Fruit fly (Drosophila melanogaster) whole organism, embryonic: Measurements from ENCODE around the gene CG9616.

Experiments
- ATbp ChIP-seq: fragments of 200-800 bp; sonication (Bioruptor generic); optimal IDR thresholded peaks from 2 replicates; lab custom pipeline; 2017; ENCODE audit warnings: missing biosample characterization, mild to moderate bottlenecking, missing genetic modification characterization, missing genetic modification reagents
- Asciz ChIP-seq: fragments of 200-800 bp; sonication (Bioruptor generic); optimal IDR thresholded peaks from 2 replicates; lab custom pipeline; 2017; ENCODE audit warnings: missing biosample characterization, mild to moderate bottlenecking, missing genetic modification characterization, missing genetic modification reagents
- Bgb ChIP-seq: fragments of 200-800 bp; sonication (Bioruptor generic); IDR thresholded peaks from 2 replicates; pipeline ENCODE4 v1.3.6; 2022; ENCODE audit warnings: missing biosample characterization, missing genetic modification characterization; ENCODE audit not compliant: partially characterized antibody
- CG1024 ChIP-seq: fragments of 200-800 bp; sonication (Bioruptor generic); IDR thresholded peaks from 2 replicates; pipeline ENCODE4 v1.3.6; 2022; ENCODE audit warnings: missing biosample characterization, missing genetic modification characterization
- CG10267 ChIP-seq: fragments of 200-800 bp; sonication (Bioruptor generic); optimal IDR thresholded peaks from 2 replicates; lab custom pipeline; 2018; ENCODE audit warnings: missing biosample characterization, mild to moderate bottlenecking, missing genetic modification characterization, moderate library complexity
- CG10462 ChIP-seq: fragments of 200-800 bp; sonication (Bioruptor generic); optimal IDR thresholded peaks from 2 replicates; lab custom pipeline; 2016; ENCODE audit warnings: missing biosample characterization, missing genetic modification characterization
- CG11085 ChIP-seq: fragments of 200-800 bp; sonication (Bioruptor generic); IDR thresholded peaks from 2 replicates; pipeline ENCODE4 v1.3.6; 2022; ENCODE audit warnings: missing biosample characterization, missing genetic modification characterization
- CG12071 ChIP-seq: fragments of 200-800 bp; sonication (Bioruptor generic); optimal IDR thresholded peaks from 3 replicates; lab custom pipeline; 2018; ENCODE audit warnings: missing biosample characterization, mild to moderate bottlenecking, missing genetic modification characterization
- CG12219 ChIP-seq: fragments of 200-800 bp; sonication (Bioruptor generic); optimal IDR thresholded peaks from 3 replicates; lab custom pipeline; 2018; ENCODE audit warnings: missing biosample characterization, mild to moderate bottlenecking, missing genetic modification characterization
- CG14667 ChIP-seq: fragments of 200-800 bp; sonication (Bioruptor generic); IDR thresholded peaks from 2 replicates; pipeline ENCODE4 v1.3.6; 2022; ENCODE audit warnings: missing biosample characterization, missing genetic modification characterization
- CG14710 ChIP-seq: fragments of 200-800 bp; sonication (Bioruptor generic); optimal IDR thresholded peaks from 3 replicates; lab custom pipeline; 2019; ENCODE audit warnings: missing biosample characterization, mild to moderate bottlenecking, missing genetic modification characterization, moderate library complexity
- CG15601 ChIP-seq: fragments of 200-800 bp; sonication (Bioruptor generic); optimal IDR thresholded peaks from 3 replicates; lab custom pipeline; 2019; ENCODE audit warnings: missing biosample characterization, mild to moderate bottlenecking, missing genetic modification characterization, moderate library complexity
- CG16863 ChIP-seq: fragments of 200-800 bp; sonication (Bioruptor generic); optimal IDR thresholded peaks from 3 replicates; lab custom pipeline; 2016; ENCODE audit warnings: missing biosample characterization, missing genetic modification characterization
- CG17568 ChIP-seq: fragments of 200-800 bp; sonication (Bioruptor generic); optimal IDR thresholded peaks from 2 replicates; lab custom pipeline; 2018; ENCODE audit warnings: missing biosample characterization, mild to moderate bottlenecking, missing genetic modification characterization, moderate library complexity
- CG31365 ChIP-seq: fragments of 200-800 bp; sonication (Bioruptor generic); optimal IDR thresholded peaks from 2 replicates; lab custom pipeline; 2018; ENCODE audit warnings: missing biosample characterization, mild to moderate bottlenecking, missing genetic modification characterization
- CG34224 ChIP-seq: fragments of 200-800 bp; sonication (Bioruptor generic); IDR thresholded peaks from 3 replicates; pipeline ENCODE4 v1.3.6; 2022; ENCODE audit warnings: missing biosample characterization, missing genetic modification characterization; ENCODE audit not compliant: partially characterized antibody
- CG34376 ChIP-seq: fragments of 200-800 bp; sonication (Bioruptor generic); optimal IDR thresholded peaks from 2 replicates; lab custom pipeline; 2018; ENCODE audit warnings: missing biosample characterization, mild to moderate bottlenecking, missing genetic modification characterization
- CG3838 ChIP-seq: fragments of 200-800 bp; sonication (Bioruptor generic); optimal IDR thresholded peaks from 3 replicates; lab custom pipeline; 2016; ENCODE audit warnings: missing biosample characterization, missing genetic modification characterization
- CG43689 ChIP-seq: fragments of 200-800 bp; sonication (Bioruptor generic); IDR thresholded peaks from 2 replicates; pipeline ENCODE4 v1.3.6; 2022; ENCODE audit warnings: missing biosample characterization, missing genetic modification characterization
- CG8388 ChIP-seq: fragments of 200-800 bp; sonication (Bioruptor generic); optimal IDR thresholded peaks from 2 replicates; lab custom pipeline; 2019; ENCODE audit warnings: missing biosample characterization, mild to moderate bottlenecking, missing genetic modification characterization, moderate library complexity
- Chrac-16 ChIP-seq: fragments of 200-800 bp; sonication (Bioruptor generic); optimal IDR thresholded peaks from 3 replicates; lab custom pipeline; 2016; ENCODE audit warnings: missing biosample characterization, missing genetic modification characterization
- Dad ChIP-seq: fragments of 200-800 bp; sonication (Bioruptor generic); optimal IDR thresholded peaks from 3 replicates; lab custom pipeline; 2016; ENCODE audit warnings: missing biosample characterization, missing genetic modification characterization
- Dip3 ChIP-seq: fragments of 200-800 bp; sonication (Bioruptor generic); optimal IDR thresholded peaks from 3 replicates; lab custom pipeline; 2016; ENCODE audit warnings: missing biosample characterization, missing genetic modification characterization
- Doc2 ChIP-seq: fragments of 200-800 bp; sonication (Bioruptor generic); IDR thresholded peaks from 2 replicates; pipeline ENCODE4 v1.3.6; 2022; ENCODE audit warnings: missing biosample characterization, missing genetic modification characterization
- H2.0 ChIP-seq: fragments of 200-800 bp; sonication (Bioruptor generic); IDR thresholded peaks from 2 replicates; pipeline ENCODE4 v1.3.6; 2022; ENCODE audit warnings: missing biosample characterization, missing genetic modification characterization
- Hand ChIP-seq: fragments of 200-800 bp; sonication (Bioruptor generic); optimal IDR thresholded peaks from 2 replicates; lab custom pipeline; 2017; ENCODE audit warnings: mild to moderate bottlenecking, missing biosample characterization, missing genetic modification reagents, missing genetic modification characterization
- Hr51 ChIP-seq, 2 experiments: fragments of 200-800 bp; sonication (Bioruptor generic); optimal IDR thresholded peaks; 2 replicates in 1 of 2; 3 replicates in 1 of 2; lab custom pipeline; 2016 to 2018; ENCODE audit warnings: missing biosample characterization in 2 of 2, missing genetic modification characterization in 2 of 2, mild to moderate bottlenecking in 1 of 2, moderate library complexity in 1 of 2
- NK7.1 ChIP-seq: fragments of 200-800 bp; sonication (Bioruptor generic); optimal IDR thresholded peaks from 3 replicates; lab custom pipeline; 2016; ENCODE audit warnings: missing biosample characterization, missing genetic modification characterization
- Neu2 ChIP-seq: fragments of 200-800 bp; sonication (Bioruptor generic); optimal IDR thresholded peaks from 3 replicates; lab custom pipeline; 2016; ENCODE audit warnings: missing biosample characterization, missing genetic modification characterization, borderline replicate concordance
- Oli ChIP-seq: fragments of 200-800 bp; sonication (Bioruptor generic); optimal IDR thresholded peaks from 2 replicates; lab custom pipeline; 2018; ENCODE audit warnings: missing biosample characterization, mild to moderate bottlenecking, missing genetic modification characterization, moderate library complexity
- Sox102F ChIP-seq: fragments of 200-800 bp; sonication (Bioruptor generic); optimal IDR thresholded peaks from 2 replicates; lab custom pipeline; 2018; ENCODE audit warnings: missing biosample characterization, mild to moderate bottlenecking, missing genetic modification characterization, moderate library complexity
- Vsx1 ChIP-seq: fragments of 200-800 bp; sonication (Bioruptor generic); optimal IDR thresholded peaks from 2 replicates; lab custom pipeline; 2017; ENCODE audit warnings: missing biosample characterization, mild to moderate bottlenecking, missing genetic modification characterization, missing genetic modification reagents
- bowl ChIP-seq: fragments of 200-800 bp; sonication (Bioruptor generic); IDR thresholded peaks from 2 replicates; pipeline ENCODE4 v1.3.6; 2022; ENCODE audit warnings: missing biosample characterization, missing genetic modification characterization
- cg ChIP-seq: fragments of 200-800 bp; sonication (Bioruptor generic); optimal IDR thresholded peaks from 3 replicates; lab custom pipeline; 2019; ENCODE audit warnings: missing biosample characterization, mild to moderate bottlenecking, missing genetic modification characterization, moderate library complexity
- chif ChIP-seq, 2 experiments: fragments of 200-800 bp; sonication (Bioruptor generic); optimal IDR thresholded peaks; 3 replicates each; lab custom pipeline; 2016; ENCODE audit warnings: missing biosample characterization in 2 of 2, missing genetic modification characterization in 2 of 2
- ci ChIP-seq: fragments of 200-800 bp; sonication (Bioruptor generic); IDR thresholded peaks from 3 replicates; pipeline ENCODE4 v1.3.6; 2022; ENCODE audit warnings: missing biosample characterization, missing genetic modification characterization
- corto ChIP-seq: fragments of 200-800 bp; sonication (Bioruptor generic); optimal IDR thresholded peaks from 2 replicates; lab custom pipeline; 2016; ENCODE audit warnings: missing biosample characterization, mild to moderate bottlenecking, missing genetic modification characterization, moderate library complexity
- dan ChIP-seq: fragments of 200-800 bp; sonication (Bioruptor generic); IDR thresholded peaks from 2 replicates; pipeline ENCODE4 v1.3.6; 2022; ENCODE audit warnings: missing biosample characterization, missing genetic modification characterization
- dm ChIP-seq: fragments of 200-800 bp; sonication (Bioruptor generic); optimal IDR thresholded peaks from 3 replicates; lab custom pipeline; 2016; ENCODE audit warnings: missing biosample characterization, missing genetic modification characterization
- eyg ChIP-seq: fragments of 200-800 bp; sonication (Bioruptor generic); optimal IDR thresholded peaks from 3 replicates; lab custom pipeline; 2016; ENCODE audit warnings: missing biosample characterization, missing genetic modification characterization
- fd3F ChIP-seq: fragments of 200-800 bp; sonication (Bioruptor generic); optimal IDR thresholded peaks from 2 replicates; lab custom pipeline; 2018; ENCODE audit warnings: missing biosample characterization, mild to moderate bottlenecking, missing genetic modification characterization, moderate library complexity
- lab ChIP-seq: fragments of 200-800 bp; sonication (Bioruptor generic); optimal IDR thresholded peaks from 3 replicates; lab custom pipeline; 2017; ENCODE audit warnings: missing biosample characterization, missing genetic modification characterization, mild to moderate bottlenecking, moderate library complexity, missing genetic modification reagents
- rib ChIP-seq: fragments of 200-800 bp; sonication (Bioruptor generic); IDR thresholded peaks from 2 replicates; pipeline ENCODE4 v1.3.6; 2022; ENCODE audit warnings: missing biosample characterization, missing genetic modification characterization
- sc ChIP-seq, 3 experiments: fragments of >200 bp in 2 of 3; fragments of 200-800 bp in 1 of 3; sonication (Bioruptor generic) in 1 of 3; optimal IDR thresholded peaks; 2 replicates in 2 of 3; 3 replicates in 1 of 3; lab custom pipeline; 2017; ENCODE audit warnings: mild to moderate bottlenecking in 1 of 3, missing biosample characterization in 1 of 3, missing genetic modification characterization in 1 of 3, missing genetic modification reagents in 1 of 3
- seq ChIP-seq: fragments of 200-800 bp; sonication (Bioruptor generic); IDR thresholded peaks from 2 replicates; pipeline ENCODE4 v1.3.6; 2022; ENCODE audit warnings: missing biosample characterization, missing genetic modification characterization
- sim ChIP-seq: fragments of 200-800 bp; sonication (Bioruptor generic); IDR thresholded peaks from 2 replicates; pipeline ENCODE4 v1.3.6; 2022; ENCODE audit warnings: missing biosample characterization, missing genetic modification characterization
- tna ChIP-seq: fragments of 200-800 bp; sonication (Bioruptor generic); IDR thresholded peaks from 2 replicates; pipeline ENCODE4 v1.3.6; 2022; ENCODE audit warnings: missing biosample characterization, missing genetic modification characterization; ENCODE audit not compliant: partially characterized antibody
- zen ChIP-seq: fragments of 200-800 bp; sonication (Bioruptor generic); optimal IDR thresholded peaks from 3 replicates; lab custom pipeline; 2018; ENCODE audit warnings: missing biosample characterization, mild to moderate bottlenecking, missing genetic modification characterization, moderate library complexity

Gene CG9616

dm6 chr3R:14278523-14279303 is 33.4 kb upstream of the CG9616 start (continued):
- TF ChIP-seq Hand = no peak
- TF ChIP-seq rib (GFP tag; lab: Robert Waterston, UW) = no peak
- peak; percentile 3 for TF ChIP-seq Sox102F
- TF ChIP-seq CG10462 = no peak
- no peak for TF ChIP-seq sc (optimal IDR thresholded peaks at IDR 0.05; lab: Kevin White, UChicago)
- TF ChIP-seq sc (GFP tag; optimal IDR thresholded peaks at IDR 0.05; lab: Kevin White, UChicago) = no peak
- no peak for TF ChIP-seq bowl (GFP tag; lab: Robert Waterston, UW)
- no peak for TF ChIP-seq Vsx1 (GFP tag; lab: Kevin White, UChicago)
- TF ChIP-seq dm = no peak
- TF ChIP-seq CG14710 (tag; lab: Kevin White, UChicago) = no peak
- no peak for TF ChIP-seq fd3F (GFP tag; lab: Kevin White, UChicago)
- TF ChIP-seq Hr51 (GFP tag; optimal IDR thresholded peaks at IDR 0.05; lab: Kevin White, UChicago) = no peak
- no peak for TF ChIP-seq Doc2 (GFP tag; lab: Robert Waterston, UW)
- peak; percentile 8 for TF ChIP-seq corto (GFP tag; lab: Kevin White, UChicago)
- TF ChIP-seq NK7.1 (GFP tag; lab: Kevin White, UChicago) = no peak
- TF ChIP-seq Oli = no peak
- TF ChIP-seq CG16863 (GFP tag; lab: Kevin White, UChicago) = no peak
- no peak for TF ChIP-seq CG8388 (GFP tag; lab: Kevin White, UChicago)
- TF ChIP-seq chif (GFP tag; optimal IDR thresholded peaks at IDR 0.05; lab: Kevin White, UChicago) = no peak
- no peak for TF ChIP-seq CG34224 (GFP tag; lab: Robert Waterston, UW)
- TF ChIP-seq CG11085 = no peak
- no peak for TF ChIP-seq Bgb
- no peak for TF ChIP-seq H2.0 (GFP tag; lab: Robert Waterston, UW)
- no peak for TF ChIP-seq CG17568 (GFP tag; lab: Kevin White, UChicago)
- peak; percentile 66 for TF ChIP-seq Neu2
- no peak for TF ChIP-seq Dad
- TF ChIP-seq CG3838 (GFP tag; lab: Kevin White, UChicago) = no peak
- TF ChIP-seq Chrac-16 = no peak
- no peak for TF ChIP-seq CG1024
- TF ChIP-seq eyg (GFP tag; lab: Kevin White, UChicago) = no peak
- no peak for TF ChIP-seq seq
- TF ChIP-seq CG12219 (GFP tag; lab: Kevin White, UChicago) = no peak
- no peak for TF ChIP-seq CG43689 (GFP tag; lab: Robert Waterston, UW)
- no peak for TF ChIP-seq zen (tag; lab: Kevin White, UChicago)
- TF ChIP-seq tna = no peak
- TF ChIP-seq sim = no peak; the same call in 1 of the 2 replicates
- TF ChIP-seq CG34376 (GFP tag; lab: Kevin White, UChicago) = no peak
- TF ChIP-seq dan (GFP tag; lab: Robert Waterston, UW) = no peak
- no peak for TF ChIP-seq CG31365
- no peak for TF ChIP-seq Dip3
- TF ChIP-seq CG15601 (tag; lab: Kevin White, UChicago) = no peak
- no peak for TF ChIP-seq CG10267
- TF ChIP-seq ATbp = no peak
- TF ChIP-seq cg (GFP tag; lab: Kevin White, UChicago) = peak; percentile 34
- 0 out of 3 replicates have a peak, but pooled peaks have one; percentile 37 for TF ChIP-seq ci (GFP tag; lab: Robert Waterston, UW)
- no peak for TF ChIP-seq CG12071 (GFP tag; lab: Kevin White, UChicago)
- TF ChIP-seq lab (GFP tag; lab: Kevin White, UChicago) = peak; percentile 23
- TF ChIP-seq Asciz (GFP tag; lab: Kevin White, UChicago) = no peak
- no peak for TF ChIP-seq CG14667 (GFP tag; lab: Robert Waterston, UW)
